Worm (Caenorhabditis elegans): ENCODE measurements around the gene denn-4.

The denn-4 gene

ce11 chrIV:1970158-1970557, 46.4 kb downstream of the denn-4 start:
- TF ChIP-seq him-1 (tag; optimal IDR thresholded peaks at IDR 0.05) (no peak), dao-5 (tag; optimal IDR thresholded peaks at IDR 0.05) (no peak), W03F9.2 (tag; optimal IDR thresholded peaks at IDR 0.05) (no peak)

DNA sequence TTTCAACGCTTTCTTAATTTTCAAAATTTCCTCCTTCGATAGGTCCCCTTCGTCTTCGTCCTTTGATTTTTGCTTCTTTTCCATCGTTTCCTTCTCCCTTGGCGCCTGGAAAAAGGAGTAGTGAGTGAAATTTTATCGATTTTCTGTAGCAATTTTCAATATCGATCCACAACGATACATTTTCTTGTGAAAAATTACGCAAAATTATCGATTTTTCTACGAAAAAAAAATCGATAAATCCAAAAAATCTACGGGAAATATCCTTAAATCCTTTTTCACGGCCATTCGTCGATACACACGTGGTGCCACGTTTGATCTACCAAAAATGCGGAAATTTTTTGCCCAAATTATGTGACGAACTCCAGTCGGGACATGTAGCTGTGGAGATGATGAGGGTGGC, 47.3 kb downstream of the denn-4 start:
- TF ChIP-seq W03F9.2 (tag; optimal IDR thresholded peaks at IDR 0.05) (no peak), dao-5 (tag; optimal IDR thresholded peaks at IDR 0.05) (no peak), him-1 (tag; optimal IDR thresholded peaks at IDR 0.05) (no peak)

DNA sequence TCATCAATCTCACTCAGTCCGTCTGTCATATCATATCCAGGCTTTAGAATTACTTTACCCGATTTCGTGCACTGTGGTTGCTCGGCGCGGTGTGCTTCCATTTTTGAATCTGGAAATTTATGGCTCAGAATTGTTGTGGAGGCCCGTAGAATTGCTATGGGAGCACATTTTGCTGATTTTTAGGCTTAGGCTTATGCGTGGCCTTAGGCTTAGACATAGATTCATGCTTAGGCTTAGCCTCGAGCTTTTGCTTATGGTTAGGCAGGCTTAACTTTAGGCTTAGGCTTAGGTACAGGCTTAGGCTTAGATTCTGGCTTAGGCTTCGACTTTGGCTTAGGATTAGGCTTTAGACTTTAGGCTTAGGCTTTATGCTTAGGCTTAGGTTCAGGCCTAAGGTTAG, 48.5 kb downstream of the denn-4 start, which contains the start of gene Y76B12C.4:
Y76B12C.4 (minus strand) TSS at position 101 of the 400 bp plus-strand sequence.
- no peak for TF ChIP-seq dao-5 (tag; optimal IDR thresholded peaks at IDR 0.05)
- no peak for TF ChIP-seq him-1 (tag; optimal IDR thresholded peaks at IDR 0.05)
- TF ChIP-seq W03F9.2 (tag; optimal IDR thresholded peaks at IDR 0.05), result no peak

- no peak for TF ChIP-seq dao-5 (tag; optimal IDR thresholded peaks at IDR 0.05)
- TF ChIP-seq W03F9.2 (tag; optimal IDR thresholded peaks at IDR 0.05), result no peak
- no peak for TF ChIP-seq him-1 (tag; optimal IDR thresholded peaks at IDR 0.05)
Observed at ce11 chrIV:1973372-1973771, 49.6 kb downstream of the denn-4 start, which contains the start of gene Y76B12C.3. TSS of gene Y76B12C.3 (plus strand) at chrIV:1973705.

DNA sequence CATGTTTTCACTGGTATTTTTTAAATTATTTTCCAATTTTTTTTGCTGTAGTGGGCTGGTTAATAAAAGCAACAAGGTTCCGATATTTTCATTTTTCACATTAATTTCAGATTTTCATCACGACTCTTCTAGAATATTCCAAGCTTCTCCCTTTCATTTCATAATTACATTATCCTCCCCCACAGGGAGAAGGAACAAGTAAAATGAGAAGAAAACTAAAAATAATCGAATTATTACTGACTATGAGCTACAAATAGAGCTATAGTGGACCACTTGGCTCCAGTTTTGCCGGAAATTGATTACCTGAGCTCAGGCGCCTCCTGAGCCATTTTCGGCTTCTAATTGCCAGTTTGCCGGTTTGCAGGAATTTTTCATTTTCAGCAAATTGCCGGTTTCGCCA, 51.8 kb downstream of the denn-4 start:
- TF ChIP-seq W03F9.2 (tag; optimal IDR thresholded peaks at IDR 0.05), result no peak
- TF ChIP-seq him-1 (tag; optimal IDR thresholded peaks at IDR 0.05), result no peak
- TF ChIP-seq dao-5 (tag; optimal IDR thresholded peaks at IDR 0.05), result no peak

- TF ChIP-seq dao-5 (tag; optimal IDR thresholded peaks at IDR 0.05), result no peak
- TF ChIP-seq W03F9.2 (tag; optimal IDR thresholded peaks at IDR 0.05), result no peak
- no peak for TF ChIP-seq him-1 (tag; optimal IDR thresholded peaks at IDR 0.05)
Observed at ce11 chrIV:1979782-1980181, 56.0 kb downstream of the denn-4 start, which contains the start of gene Y76B12C.8. TSS of gene Y76B12C.8 (plus strand) at chrIV:1979988.

DNA sequence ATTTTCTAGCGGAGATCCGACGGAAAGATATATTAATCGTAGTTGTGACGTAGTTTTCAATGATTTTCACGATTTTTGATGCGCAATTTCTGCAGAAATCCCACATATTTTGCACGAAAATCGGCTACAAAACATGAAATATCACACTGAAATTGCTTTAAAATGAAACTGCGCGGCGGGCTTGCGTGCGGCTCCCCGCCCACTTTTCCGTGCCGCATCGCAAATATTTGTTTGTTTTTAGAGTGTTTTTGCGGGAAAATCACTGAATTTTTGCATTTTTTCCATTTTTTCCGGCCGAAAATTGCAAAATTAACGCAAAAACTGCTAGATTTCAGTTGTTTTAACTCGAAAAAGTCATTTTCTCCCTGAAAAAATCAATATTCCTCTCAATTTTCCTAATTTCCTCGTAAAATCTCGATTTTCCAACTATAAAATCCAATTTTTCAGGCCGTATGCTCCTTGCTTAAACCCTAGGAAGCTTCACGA, 57.2 kb downstream of the denn-4 start, which contains the start of gene Y76B12C.6:
Y76B12C.6 (plus strand) TSS at position 436 of the 486 bp plus-strand sequence.
- no peak for TF ChIP-seq W03F9.2 (tag; optimal IDR thresholded peaks at IDR 0.05)
- TF ChIP-seq dao-5 (tag; optimal IDR thresholded peaks at IDR 0.05), result no peak
- TF ChIP-seq him-1 (tag; optimal IDR thresholded peaks at IDR 0.05), result no peak

DNA sequence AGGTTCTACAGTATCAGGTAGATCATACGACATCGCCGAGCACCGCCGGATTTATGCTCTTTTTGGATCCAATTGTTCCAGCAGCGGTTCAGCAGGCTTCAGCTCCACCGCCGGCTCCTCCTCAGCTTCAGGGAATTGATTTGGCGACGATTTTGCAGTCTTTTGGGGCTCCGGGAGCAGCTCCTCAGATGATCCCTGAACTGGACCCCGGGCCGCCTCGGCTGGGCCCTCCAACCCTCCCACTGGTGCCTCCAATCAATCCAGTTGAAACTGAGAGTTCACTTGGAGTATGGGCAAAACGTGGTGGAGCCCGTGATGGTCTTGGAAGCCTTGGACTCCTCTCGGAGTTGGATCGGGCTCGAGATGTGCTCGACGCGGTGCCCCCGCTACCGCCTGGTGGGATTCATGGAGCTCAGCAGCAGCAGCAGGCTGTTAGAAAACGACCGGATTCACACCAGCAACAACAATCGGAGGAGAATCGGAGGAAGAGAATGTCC, 67.1 kb downstream of the denn-4 start:
- TF ChIP-seq dao-5 (tag; optimal IDR thresholded peaks at IDR 0.05) (no peak), him-1 (tag; optimal IDR thresholded peaks at IDR 0.05) (no peak), W03F9.2 (tag; optimal IDR thresholded peaks at IDR 0.05) (no peak)

DNA sequence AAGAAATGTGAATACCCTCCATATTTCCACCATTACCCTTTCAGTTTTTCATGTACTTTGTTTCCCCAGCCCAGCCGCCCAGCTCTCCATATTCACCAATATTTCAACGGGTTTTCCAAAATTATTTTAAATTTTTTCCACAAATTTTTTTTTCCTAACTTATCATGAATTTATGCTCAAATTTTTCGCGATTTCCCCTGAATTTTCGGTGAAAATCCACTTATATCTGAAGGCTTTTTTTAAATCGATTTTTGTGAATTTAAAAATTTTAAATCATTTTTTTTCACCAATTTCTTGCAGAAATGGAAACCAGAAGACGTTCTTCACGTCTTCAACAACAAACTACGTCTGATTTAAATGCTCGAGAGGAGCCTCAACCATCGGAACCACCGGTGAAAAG, 69.0 kb downstream of the denn-4 start, which contains the start of gene xpc-1:
xpc-1 (plus strand) TSS at position 301 of the 400 bp plus-strand sequence.
- TF ChIP-seq W03F9.2 (tag; optimal IDR thresholded peaks at IDR 0.05) (no peak), dao-5 (tag; optimal IDR thresholded peaks at IDR 0.05) (no peak)
